Worm (Caenorhabditis elegans): ENCODE data around the gene ZK1240.9.

DNA sequence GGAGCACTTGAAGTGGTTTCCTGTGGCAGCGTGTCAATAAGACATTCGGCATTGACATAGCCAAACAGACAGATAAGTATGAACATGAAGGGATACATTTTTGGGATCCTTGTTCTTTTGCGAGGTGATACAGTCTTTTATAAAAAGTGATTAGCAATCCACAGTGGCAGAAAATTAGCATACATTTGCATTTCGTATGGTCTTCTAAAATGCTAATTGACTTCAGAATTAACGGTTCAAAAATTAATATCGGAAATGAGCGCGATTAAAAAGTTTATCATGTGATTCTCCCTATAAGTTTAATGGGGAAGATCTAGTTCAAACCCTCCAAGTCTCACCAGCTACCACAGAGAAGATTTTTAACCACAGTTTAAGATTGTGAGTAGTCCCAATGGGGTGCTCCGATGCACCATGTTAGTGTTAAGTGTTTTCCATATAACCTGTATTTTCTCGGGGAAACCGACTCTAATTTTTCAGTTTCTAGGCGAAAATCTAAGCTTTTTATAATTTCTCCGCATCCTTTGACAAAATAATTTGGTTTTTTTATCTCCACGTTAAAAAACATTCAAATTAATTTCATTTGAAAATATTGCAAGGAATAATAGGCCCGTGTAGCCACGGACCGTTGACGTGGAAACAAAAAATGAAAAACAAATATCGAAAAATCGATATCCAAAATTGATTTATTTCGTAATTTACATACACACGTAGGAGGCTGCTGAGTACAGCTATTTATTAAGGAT is 48.8 kb downstream of the ZK1240.9 start, which contains the start of the genes F43C11.12 and F16G10.5:
- TF ChIP-seq ztf-29 (GFP tag; IDR thresholded peaks at IDR 0.05), result no peak
- no peak for TF ChIP-seq flt-1 (GFP tag; IDR thresholded peaks at IDR 0.05)
- no peak for TF ChIP-seq T22C8.4 (GFP tag; IDR thresholded peaks at IDR 0.05)
- TF ChIP-seq klf-2 (GFP tag; conservative IDR thresholded peaks at IDR 0.05), result no peak
